Fruit fly (Drosophila melanogaster): Measurements from ENCODE around the gene CG15196.
A peak's percentile ranks its signal among the peaks of the same experiment; 100 is the strongest.

Gene CG15196

DNA sequence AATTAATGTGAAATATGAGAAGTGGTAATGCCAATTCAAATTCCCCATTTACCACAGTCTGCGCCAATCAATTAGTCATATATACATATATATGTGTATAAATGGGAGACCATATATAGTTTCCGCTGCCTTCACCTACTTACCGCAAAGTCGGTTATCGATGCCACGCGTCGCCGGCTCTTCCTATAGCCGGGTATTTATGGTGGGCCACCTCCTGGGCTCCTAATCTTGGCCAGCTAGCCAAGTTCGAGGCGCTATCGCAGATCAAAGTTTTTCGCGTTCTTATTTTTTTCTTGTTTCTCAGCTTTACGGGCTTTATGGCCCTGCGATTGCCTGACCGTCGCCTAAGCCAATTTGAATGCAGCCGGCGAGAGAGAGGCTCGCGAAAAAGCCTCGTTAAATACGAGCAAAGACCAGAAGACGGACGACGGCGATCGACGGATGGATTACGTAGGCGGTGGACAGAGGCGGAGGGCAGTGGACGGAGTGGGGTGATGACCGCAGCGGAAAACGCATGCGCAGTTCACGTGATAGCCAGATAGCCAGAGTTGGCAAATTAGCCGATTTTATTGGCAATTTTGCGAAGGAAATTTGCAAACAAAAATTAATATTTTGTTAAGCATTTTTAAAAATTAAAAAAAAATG, 11.1 kb downstream of the CG15196 start:
- TF ChIP-seq Dll (optimal IDR thresholded peaks at IDR 0.05) (no peak), EcR (GFP tag; optimal IDR thresholded peaks at IDR 0.05) (no peak), CG8478 (optimal IDR thresholded peaks at IDR 0.05) (no peak), usp (GFP tag; optimal IDR thresholded peaks at IDR 0.05) (no peak), pan (optimal IDR thresholded peaks at IDR 0.05) (no peak), psq (optimal IDR thresholded peaks at IDR 0.05) (no peak)

DNA sequence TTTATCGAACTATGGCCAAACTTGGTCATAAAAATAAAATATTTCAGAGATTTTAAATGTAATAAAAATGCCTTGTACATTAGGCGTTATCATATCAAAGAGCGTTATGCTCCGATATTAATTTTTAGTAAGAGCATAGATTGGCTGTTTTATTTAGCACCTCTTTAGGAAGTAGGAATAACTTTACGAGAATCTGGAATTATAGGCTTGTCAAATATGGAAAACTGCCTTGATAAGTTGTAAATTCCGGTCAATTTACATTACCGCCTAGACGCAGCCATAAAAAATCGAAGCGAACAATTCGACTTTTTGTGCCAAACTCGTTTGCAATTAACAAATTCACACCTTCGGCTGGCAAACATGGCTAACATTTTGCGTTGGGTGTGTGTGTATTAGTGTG, 12.3 kb downstream of the CG15196 start:
- TF ChIP-seq usp (GFP tag; optimal IDR thresholded peaks at IDR 0.05) (no peak), Dll (optimal IDR thresholded peaks at IDR 0.05) (no peak), psq (optimal IDR thresholded peaks at IDR 0.05) (no peak), CG8478 (optimal IDR thresholded peaks at IDR 0.05) (no peak), pan (optimal IDR thresholded peaks at IDR 0.05) (no peak), EcR (GFP tag; optimal IDR thresholded peaks at IDR 0.05) (no peak)

DNA sequence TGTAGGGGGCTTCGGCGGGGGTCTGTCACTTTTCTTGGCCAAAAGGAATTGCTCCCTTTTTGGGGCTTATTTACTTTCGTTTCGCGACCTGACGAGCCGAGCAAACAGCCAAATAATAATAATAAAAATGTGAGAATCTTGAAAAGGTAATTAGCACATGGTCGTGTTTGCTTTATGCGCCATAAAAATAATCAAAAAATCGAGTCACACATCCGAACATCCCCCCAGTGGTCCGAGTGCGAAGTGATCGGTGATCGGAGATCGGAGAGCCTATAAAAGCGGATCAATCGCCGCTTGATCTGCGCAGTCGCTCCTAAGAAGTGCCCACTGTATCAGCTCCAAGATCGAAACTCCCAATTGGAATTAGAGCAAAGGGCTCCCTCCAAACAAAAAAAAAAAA, 12.8 kb downstream of the CG15196 start, which contains the start of gene Gs2:
Gene Gs2 (plus strand): TSS at position 301 of the 400 bp plus-strand sequence.
- no peak for TF ChIP-seq usp (GFP tag; optimal IDR thresholded peaks at IDR 0.05)
- TF ChIP-seq psq (optimal IDR thresholded peaks at IDR 0.05) = no peak
- TF ChIP-seq Dll (optimal IDR thresholded peaks at IDR 0.05) = no peak

DNA sequence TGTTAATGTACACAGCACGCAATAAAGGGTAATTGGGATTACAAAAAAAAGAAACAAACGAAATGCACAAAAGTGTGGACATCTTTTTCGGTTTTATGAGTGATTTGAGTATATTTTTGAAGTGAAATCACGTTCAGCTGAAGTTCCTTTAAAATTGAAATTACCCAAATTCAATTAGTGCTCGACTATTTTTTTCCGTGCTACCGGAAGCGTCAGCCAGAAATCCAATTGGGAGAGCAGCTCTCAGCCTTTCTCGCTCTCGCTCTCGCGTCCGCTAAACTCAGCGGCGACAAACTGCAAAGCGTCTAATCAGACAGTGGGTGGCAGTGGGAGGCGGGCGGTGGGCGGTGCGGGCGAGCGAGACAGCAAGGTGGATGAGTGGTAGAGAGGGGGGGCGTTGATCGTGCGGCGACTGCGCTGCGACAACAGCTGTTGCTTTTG, 13.6 kb downstream of the CG15196 start:
- TF ChIP-seq Dll (optimal IDR thresholded peaks at IDR 0.05) = no peak
- no peak for TF ChIP-seq psq (optimal IDR thresholded peaks at IDR 0.05)
- no peak for TF ChIP-seq usp (GFP tag; optimal IDR thresholded peaks at IDR 0.05)
- no peak for TF ChIP-seq EcR (GFP tag; optimal IDR thresholded peaks at IDR 0.05)
- TF ChIP-seq CG8478 (optimal IDR thresholded peaks at IDR 0.05) = no peak
- TF ChIP-seq pan (optimal IDR thresholded peaks at IDR 0.05) = no peak

dm6 chrX:11424512-11424911, 14.8 kb downstream of the CG15196 start:
- no peak for TF ChIP-seq Dll (optimal IDR thresholded peaks at IDR 0.05)
- TF ChIP-seq usp (GFP tag; optimal IDR thresholded peaks at IDR 0.05) = no peak
- no peak for TF ChIP-seq pan (optimal IDR thresholded peaks at IDR 0.05)
- no peak for TF ChIP-seq psq (optimal IDR thresholded peaks at IDR 0.05)
- no peak for TF ChIP-seq CG8478 (optimal IDR thresholded peaks at IDR 0.05)
- no peak for TF ChIP-seq EcR (GFP tag; optimal IDR thresholded peaks at IDR 0.05)

DNA sequence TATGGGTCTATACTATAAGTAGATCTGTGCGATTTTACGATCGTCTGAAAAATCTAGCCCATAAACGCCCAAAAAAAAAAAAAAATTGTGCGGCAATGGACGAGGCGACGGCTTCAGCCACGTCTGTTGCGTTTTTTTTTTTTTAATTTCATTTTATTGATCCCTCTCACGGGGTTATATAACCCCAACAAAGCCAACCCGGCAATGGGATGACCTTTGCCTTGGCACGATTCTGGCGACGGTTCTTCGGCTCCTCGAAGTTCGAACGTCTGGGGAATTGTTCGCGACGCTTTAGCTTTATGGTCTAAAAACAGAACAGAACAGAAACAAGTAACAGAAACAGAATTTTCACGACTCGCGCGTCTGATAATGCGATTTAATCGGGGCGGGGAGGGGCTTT, 15.7 kb downstream of the CG15196 start:
- TF ChIP-seq CG8478 (optimal IDR thresholded peaks at IDR 0.05) = no peak
- TF ChIP-seq EcR (GFP tag; optimal IDR thresholded peaks at IDR 0.05) = no peak
- no peak for TF ChIP-seq usp (GFP tag; optimal IDR thresholded peaks at IDR 0.05)

- TF ChIP-seq pan (optimal IDR thresholded peaks at IDR 0.05) (no peak), CG8478 (optimal IDR thresholded peaks at IDR 0.05) (no peak), usp (GFP tag; optimal IDR thresholded peaks at IDR 0.05) (no peak), psq (optimal IDR thresholded peaks at IDR 0.05) (no peak), Dll (optimal IDR thresholded peaks at IDR 0.05) (no peak)
These were observed 16.3 kb downstream of the CG15196 start for dm6 chrX:11425956-11426598.

DNA sequence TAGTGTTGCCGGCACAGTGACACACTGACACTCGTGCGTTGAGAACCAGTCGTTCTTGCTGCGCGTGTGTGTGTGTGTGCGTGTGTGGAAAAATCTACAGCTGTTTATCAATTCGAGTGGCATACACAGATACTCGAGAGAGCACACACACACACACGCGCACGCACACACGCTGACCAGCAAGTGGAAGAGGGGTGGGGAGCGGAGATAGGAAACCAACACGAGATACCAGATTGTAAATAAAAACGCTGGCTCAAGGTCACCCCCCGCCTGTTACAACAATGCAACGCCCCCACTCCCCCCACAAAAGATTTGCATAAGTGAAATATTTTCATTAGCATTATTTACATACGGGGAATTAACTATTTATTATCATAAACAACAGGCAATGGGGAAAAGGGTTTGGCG, 17.5 kb downstream of the CG15196 start:
- TF ChIP-seq CG8478 (optimal IDR thresholded peaks at IDR 0.05) (no peak), pan (optimal IDR thresholded peaks at IDR 0.05) (no peak), psq (optimal IDR thresholded peaks at IDR 0.05) (no peak), Dll (optimal IDR thresholded peaks at IDR 0.05) (no peak), EcR (GFP tag; optimal IDR thresholded peaks at IDR 0.05) (no peak), usp (GFP tag; optimal IDR thresholded peaks at IDR 0.05) (no peak)

DNA sequence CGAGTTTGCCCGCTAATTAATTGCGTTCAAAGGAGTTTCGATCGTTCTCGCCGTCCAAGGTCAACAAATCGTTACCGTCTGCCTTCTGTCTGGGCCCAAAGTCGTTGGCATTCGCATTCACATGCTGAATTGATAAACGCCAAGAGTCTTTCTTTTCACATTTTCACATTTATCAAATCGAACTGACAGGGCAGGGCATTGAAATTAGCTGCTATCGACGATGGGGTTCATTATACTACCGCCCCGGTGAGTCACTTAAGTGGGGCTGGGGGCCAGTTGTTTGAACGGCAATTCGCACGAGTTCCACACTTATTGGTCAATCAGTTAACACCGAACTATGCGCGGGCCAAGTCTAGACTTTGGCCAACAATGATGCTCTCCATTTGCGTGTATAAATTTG, 21.2 kb downstream of the CG15196 start:
- TF ChIP-seq Dll (optimal IDR thresholded peaks at IDR 0.05) (no peak), pan (optimal IDR thresholded peaks at IDR 0.05) (no peak), EcR (GFP tag; optimal IDR thresholded peaks at IDR 0.05) (no peak), CG8478 (optimal IDR thresholded peaks at IDR 0.05) (no peak)

- TF ChIP-seq Dll (optimal IDR thresholded peaks at IDR 0.05) (no peak), EcR (GFP tag; optimal IDR thresholded peaks at IDR 0.05) (peak in 1 of 2 experiments; percentile 29), psq (optimal IDR thresholded peaks at IDR 0.05) (no peak), usp (GFP tag; optimal IDR thresholded peaks at IDR 0.05) (no peak)
These were observed 24.2 kb downstream of the CG15196 start for dm6 chrX:11433930-11434329.

dm6 chrX:11439270-11439669, 29.5 kb downstream of the CG15196 start:
- TF ChIP-seq usp (GFP tag; optimal IDR thresholded peaks at IDR 0.05) (no peak), CG8478 (optimal IDR thresholded peaks at IDR 0.05) (no peak), pan (optimal IDR thresholded peaks at IDR 0.05) (no peak), EcR (GFP tag; optimal IDR thresholded peaks at IDR 0.05) (no peak), Dll (optimal IDR thresholded peaks at IDR 0.05) (no peak), psq (optimal IDR thresholded peaks at IDR 0.05) (no peak)

DNA sequence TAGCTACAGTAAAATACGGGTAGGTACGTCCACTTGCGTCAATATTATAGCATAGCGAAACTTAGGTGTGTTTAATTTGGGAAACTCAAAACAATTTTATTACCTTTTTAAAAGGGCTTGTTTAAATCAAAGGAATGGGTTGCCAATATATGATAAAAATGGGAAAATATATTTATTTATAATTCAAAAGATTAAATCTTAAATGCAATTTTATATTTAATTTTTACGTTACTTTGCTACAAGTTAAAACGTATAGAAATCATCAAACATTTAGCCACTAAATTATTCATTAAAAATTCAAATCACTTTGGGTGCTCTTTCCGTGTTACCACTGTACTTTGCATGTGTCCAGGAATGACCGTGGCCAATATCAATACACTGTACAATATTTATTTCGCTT, 31.2 kb downstream of the CG15196 start:
- TF ChIP-seq CG8478 (optimal IDR thresholded peaks at IDR 0.05) (no peak), Dll (optimal IDR thresholded peaks at IDR 0.05) (no peak), psq (optimal IDR thresholded peaks at IDR 0.05) (no peak), usp (GFP tag; optimal IDR thresholded peaks at IDR 0.05) (no peak), pan (optimal IDR thresholded peaks at IDR 0.05) (no peak), EcR (GFP tag; optimal IDR thresholded peaks at IDR 0.05) (no peak)
